Worm (Caenorhabditis elegans) whole organism, early embryonic: ENCODE results near the gene cyp-13A5.

ENCODE experiments used
- B0310.2 ChIP-seq: sonication (generic microtip); optimal IDR thresholded peaks from 2 replicates; lab custom pipeline; 2016; ENCODE audit warnings: mild to moderate bottlenecking, missing genetic modification characterization, missing compliant biosample characterization
- F13C5.2 ChIP-seq: sonication (generic microtip); optimal IDR thresholded peaks from 2 replicates; lab custom pipeline; 2017; ENCODE audit warnings: mild to moderate bottlenecking, missing genetic modification characterization, inconsistent platforms, missing compliant biosample characterization
- aly-1 ChIP-seq: sonication (generic microtip); optimal IDR thresholded peaks from 2 replicates; lab custom pipeline; 2016; ENCODE audit warnings: missing genetic modification characterization, missing compliant biosample characterization
- ama-1 ChIP-seq: fragments of 150-350 bp; optimal IDR thresholded peaks from 2 replicates; lab custom pipeline; 2014
- ceh-13 ChIP-seq: fragments of 200-800 bp; sonication (Bioruptor generic); optimal IDR thresholded peaks from 2 replicates; lab custom pipeline; 2018; ENCODE audit warnings: mild to moderate bottlenecking, missing genetic modification characterization, missing compliant biosample characterization
- ceh-36 ChIP-seq: sonication (generic microtip); optimal IDR thresholded peaks from 2 replicates; lab custom pipeline; 2016; ENCODE audit warnings: missing genetic modification characterization, inconsistent platforms, missing compliant biosample characterization
- ets-7 ChIP-seq: sonication (generic microtip); optimal IDR thresholded peaks from 2 replicates; lab custom pipeline; 2016; ENCODE audit warnings: missing genotype, missing genetic modification characterization, missing compliant biosample characterization
- flt-1 ChIP-seq: fragments of 200-800 bp; sonication (Bioruptor generic); IDR thresholded peaks from 2 replicates; pipeline ENCODE4 v1.3.6; 2022; ENCODE audit warnings: missing genetic modification characterization, missing compliant biosample characterization
- hmbx-1 ChIP-seq: sonication (generic microtip); optimal IDR thresholded peaks from 2 replicates; lab custom pipeline; 2016; ENCODE audit warnings: mild to moderate bottlenecking, missing genetic modification characterization, missing compliant biosample characterization
- hmg-4 ChIP-seq: fragments of 200-800 bp; sonication (Bioruptor generic); optimal IDR thresholded peaks from 2 replicates; lab custom pipeline; 2018; ENCODE audit warnings: mild to moderate bottlenecking, missing genetic modification characterization, missing compliant biosample characterization
- hnd-1 ChIP-seq: sonication (generic microtip); optimal IDR thresholded peaks from 2 replicates; lab custom pipeline; 2016; ENCODE audit warnings: missing genetic modification characterization, missing compliant biosample characterization
- pes-1 ChIP-seq: fragments of 200-800 bp; sonication (Bioruptor generic); IDR thresholded peaks from 2 replicates; pipeline ENCODE4 v1.3.6; 2022; ENCODE audit warnings: missing genetic modification reagents, missing genetic modification characterization, missing compliant biosample characterization
- scrt-1 ChIP-seq: fragments of 200-800 bp; sonication (Bioruptor generic); IDR thresholded peaks from 2 replicates; pipeline ENCODE4 v1.3.6; 2022; ENCODE audit warnings: missing genetic modification characterization, missing compliant biosample characterization
- sea-1 ChIP-seq: fragments of 200-800 bp; sonication (Bioruptor generic); conservative IDR thresholded peaks from 2 replicates; pipeline ENCODE4 v1.3.6; 2022; ENCODE audit warnings: missing genetic modification characterization, missing compliant biosample characterization
- tbx-11 ChIP-seq: fragments of 200-800 bp; sonication (Bioruptor generic); IDR thresholded peaks from 2 replicates; pipeline ENCODE4 v1.3.6; 2022; ENCODE audit warnings: missing genetic modification characterization, missing compliant biosample characterization
- tbx-37 ChIP-seq: fragments of 200-800 bp; sonication (Bioruptor generic); conservative IDR thresholded peaks from 2 replicates; pipeline ENCODE4 v1.3.6; 2022; ENCODE audit warnings: missing genetic modification reagents, missing genetic modification characterization, missing compliant biosample characterization
- tra-4 ChIP-seq: sonication (generic microtip); optimal IDR thresholded peaks from 2 replicates; lab custom pipeline; 2017; ENCODE audit warnings: missing genetic modification characterization, missing compliant biosample characterization

cyp-13A5 gene

DNA sequence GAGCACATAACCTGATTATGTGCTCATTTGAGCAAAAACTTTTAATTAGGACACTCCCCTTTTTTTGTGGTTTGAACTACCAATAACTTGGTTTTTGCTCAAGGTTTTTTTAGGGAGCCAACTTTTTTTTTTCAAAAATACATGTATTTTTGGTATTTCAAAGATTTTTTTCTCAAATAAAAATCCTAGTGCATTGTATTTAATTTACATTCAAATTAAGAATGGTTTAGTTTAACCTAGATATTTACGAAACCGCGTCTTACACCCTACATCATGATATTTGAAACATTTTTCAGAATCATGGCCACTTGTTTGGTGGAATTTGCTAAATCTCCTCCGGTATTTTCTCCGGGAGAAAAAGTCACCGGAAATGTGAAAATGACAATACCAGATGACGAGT lies 34.8 kb upstream of the cyp-13A5 start, which contains the start of gene arrd-5:
Gene arrd-5, plus strand, starts transcription at position 301 of the 400 bp plus-strand sequence.
- TF ChIP-seq ceh-36 (tag; lab: Kevin White, UChicago) = no peak
- no peak for TF ChIP-seq sea-1 (GFP tag; lab: Robert Waterston, UW)
- no peak for TF ChIP-seq tra-4
- no peak for TF ChIP-seq pes-1 (GFP tag; lab: Robert Waterston, UW)
- TF ChIP-seq tbx-37 (GFP tag; lab: Robert Waterston, UW) = no peak
- TF ChIP-seq B0310.2 (tag; lab: Kevin White, UChicago) = no peak

DNA sequence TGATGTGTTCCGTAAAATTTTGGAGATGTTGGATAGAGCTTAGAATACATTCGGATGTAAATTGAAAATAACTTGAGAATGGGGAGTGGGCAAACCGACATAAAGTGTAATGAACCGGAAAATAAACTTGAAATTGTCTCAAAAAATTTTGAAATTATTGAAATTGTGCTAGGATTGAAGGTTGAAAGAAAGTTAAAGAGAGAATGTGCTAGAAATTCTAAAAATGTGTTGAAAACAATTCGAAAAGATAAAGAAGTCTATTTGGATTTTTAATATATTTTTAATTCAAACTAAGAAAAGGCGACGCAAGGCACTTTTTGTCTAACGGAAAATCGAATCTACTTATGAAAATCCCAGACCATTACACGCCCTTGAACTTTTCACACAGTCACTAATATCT lies 33.7 kb upstream of the cyp-13A5 start, which contains the start of gene ZK938.3:
Gene ZK938.3, minus strand, starts transcription at position 101 of the 400 bp plus-strand sequence.
- TF ChIP-seq ama-1 (lab: Kevin White, UChicago) (no peak), scrt-1 (GFP tag; lab: Robert Waterston, UW) (no peak), tra-4 (no peak), ceh-13 (GFP tag; lab: Kevin White, UChicago) (no peak), hmg-4 (GFP tag; lab: Kevin White, UChicago) (no peak), F13C5.2 (tag; lab: Kevin White, UChicago) (no peak), hmbx-1 (tag; lab: Kevin White, UChicago) (no peak), flt-1 (GFP tag; lab: Robert Waterston, UW) (no peak), B0310.2 (tag; lab: Kevin White, UChicago) (no peak)

DNA sequence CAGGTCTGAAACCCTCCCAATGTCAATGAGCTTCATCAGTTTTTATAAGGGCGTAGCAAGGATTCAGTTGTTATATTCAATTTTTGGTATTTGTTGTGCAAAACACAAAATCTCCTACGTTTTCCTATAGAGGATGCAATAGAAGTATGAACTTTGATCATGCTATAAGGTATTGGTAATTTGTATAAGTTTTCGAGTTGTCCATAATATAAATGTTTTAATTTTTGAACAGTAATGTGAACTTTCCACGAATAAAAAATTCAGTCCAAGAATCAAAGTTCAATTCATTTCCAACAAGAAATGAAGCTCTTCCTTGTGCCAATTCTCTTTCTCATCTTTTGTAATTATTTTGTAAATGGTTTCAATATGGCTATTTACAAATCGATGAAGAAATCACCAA lies 30.9 kb upstream of the cyp-13A5 start, which contains the start of gene ZK938.12:
Gene ZK938.12, plus strand, starts transcription at position 301 of the 400 bp plus-strand sequence.
- TF ChIP-seq pes-1 (GFP tag; lab: Robert Waterston, UW) (no peak), ceh-13 (GFP tag; lab: Kevin White, UChicago) (no peak), tbx-37 (GFP tag; lab: Robert Waterston, UW) (no peak), sea-1 (GFP tag; lab: Robert Waterston, UW) (no peak), hmbx-1 (tag; lab: Kevin White, UChicago) (no peak), aly-1 (tag; lab: Kevin White, UChicago) (no peak), B0310.2 (tag; lab: Kevin White, UChicago) (no peak), flt-1 (GFP tag; lab: Robert Waterston, UW) (no peak), tbx-11 (GFP tag; lab: Robert Waterston, UW) (no peak), scrt-1 (GFP tag; lab: Robert Waterston, UW) (no peak), F13C5.2 (tag; lab: Kevin White, UChicago) (no peak)

DNA sequence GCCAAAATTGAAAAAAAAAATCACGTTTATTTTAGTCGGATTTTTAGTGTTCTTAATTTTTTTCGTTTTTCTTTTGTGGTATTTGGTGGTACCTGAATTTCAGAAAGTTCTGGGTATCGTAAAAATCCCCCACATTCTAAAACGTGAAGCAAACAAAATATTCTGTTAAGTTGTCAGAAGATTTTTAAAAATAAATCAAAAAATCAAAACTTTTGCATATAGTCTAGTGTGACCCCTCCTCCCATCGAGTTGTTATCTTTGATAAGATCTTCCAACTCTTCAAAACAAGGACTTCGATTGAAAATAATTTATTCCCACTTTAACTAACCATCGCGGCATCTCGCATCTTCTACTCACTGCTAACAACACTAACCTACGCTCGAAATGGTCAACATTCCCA lies 28.9 kb upstream of the cyp-13A5 start, which contains the start of gene ZK938.1:
Gene ZK938.1, plus strand, starts transcription at position 301 of the 400 bp plus-strand sequence.
- TF ChIP-seq ceh-13 (GFP tag; lab: Kevin White, UChicago) = no peak
- no peak for TF ChIP-seq scrt-1 (GFP tag; lab: Robert Waterston, UW)
- TF ChIP-seq sea-1 (GFP tag; lab: Robert Waterston, UW) = no peak
- TF ChIP-seq pes-1 (GFP tag; lab: Robert Waterston, UW) = no peak
- no peak for TF ChIP-seq flt-1 (GFP tag; lab: Robert Waterston, UW)
- TF ChIP-seq aly-1 (tag; lab: Kevin White, UChicago) = no peak
- no peak for TF ChIP-seq tra-4
- TF ChIP-seq F13C5.2 (tag; lab: Kevin White, UChicago) = no peak
- TF ChIP-seq ets-7 = no peak
- TF ChIP-seq tbx-11 (GFP tag; lab: Robert Waterston, UW) = no peak
- no peak for TF ChIP-seq hnd-1 (tag; lab: Kevin White, UChicago)

- TF ChIP-seq ama-1 (lab: Kevin White, UChicago) (no peak), F13C5.2 (tag; lab: Kevin White, UChicago) (no peak), sea-1 (GFP tag; lab: Robert Waterston, UW) (no peak), tra-4 (no peak), scrt-1 (GFP tag; lab: Robert Waterston, UW) (no peak), hnd-1 (tag; lab: Kevin White, UChicago) (no peak), ets-7 (no peak), flt-1 (GFP tag; lab: Robert Waterston, UW) (no peak), ceh-13 (GFP tag; lab: Kevin White, UChicago) (no peak), B0310.2 (tag; lab: Kevin White, UChicago) (no peak), ceh-36 (tag; lab: Kevin White, UChicago) (no peak), aly-1 (tag; lab: Kevin White, UChicago) (no peak), tbx-37 (GFP tag; lab: Robert Waterston, UW) (no peak), pes-1 (GFP tag; lab: Robert Waterston, UW) (no peak), tbx-11 (GFP tag; lab: Robert Waterston, UW) (no peak), hmg-4 (GFP tag; lab: Kevin White, UChicago) (no peak), hmbx-1 (tag; lab: Kevin White, UChicago) (no peak)
Observed at ce11 chrII:9828502-9828901, 28.3 kb upstream of the cyp-13A5 start.

DNA sequence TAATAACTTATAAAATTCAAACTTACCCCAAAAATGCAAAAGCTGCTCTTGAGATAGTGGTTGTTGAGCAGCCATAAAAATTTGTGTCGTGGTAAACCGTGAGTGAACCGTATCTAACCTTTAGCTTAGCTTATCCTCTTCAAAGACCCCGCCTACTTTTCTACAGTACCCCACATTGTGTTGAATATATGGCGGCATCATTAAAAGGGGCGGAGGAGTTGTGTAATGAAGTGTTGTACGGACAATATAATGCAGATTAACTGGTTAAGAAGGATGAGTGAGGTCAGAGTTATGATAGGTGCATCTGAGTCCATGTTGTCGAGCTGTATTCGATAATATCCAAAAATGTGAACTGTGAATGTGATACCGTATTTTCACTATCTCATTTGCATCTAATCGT lies 27.7 kb upstream of the cyp-13A5 start, which contains the start of gene eyg-1:
Gene eyg-1, minus strand, starts transcription at position 101 of the 400 bp plus-strand sequence.
- TF ChIP-seq scrt-1 (GFP tag; lab: Robert Waterston, UW) = no peak
- no peak for TF ChIP-seq tbx-11 (GFP tag; lab: Robert Waterston, UW)
- TF ChIP-seq hmg-4 (GFP tag; lab: Kevin White, UChicago) = no peak
- TF ChIP-seq sea-1 (GFP tag; lab: Robert Waterston, UW) = no peak
- no peak for TF ChIP-seq F13C5.2 (tag; lab: Kevin White, UChicago)
- no peak for TF ChIP-seq pes-1 (GFP tag; lab: Robert Waterston, UW)
- TF ChIP-seq tbx-37 (GFP tag; lab: Robert Waterston, UW) = no peak
- no peak for TF ChIP-seq B0310.2 (tag; lab: Kevin White, UChicago)
- no peak for TF ChIP-seq ceh-36 (tag; lab: Kevin White, UChicago)
- TF ChIP-seq ama-1 (lab: Kevin White, UChicago) = no peak
- TF ChIP-seq flt-1 (GFP tag; lab: Robert Waterston, UW) = no peak
- TF ChIP-seq ceh-13 (GFP tag; lab: Kevin White, UChicago) = no peak
- TF ChIP-seq ets-7 = no peak
- TF ChIP-seq tra-4 = no peak
- no peak for TF ChIP-seq hnd-1 (tag; lab: Kevin White, UChicago)
- no peak for TF ChIP-seq aly-1 (tag; lab: Kevin White, UChicago)
- TF ChIP-seq hmbx-1 (tag; lab: Kevin White, UChicago) = no peak
